Worm (Caenorhabditis elegans): ENCODE measurements around the gene dnj-9.

The dnj-9 gene

ce11 chrII:4902035-4902434, 50.2 kb downstream of the dnj-9 start, which contains the start of gene R05F9.9:
Gene R05F9.9 (minus strand): TSS chrII:4902100.
- no peak for TF ChIP-seq saeg-2 (GFP tag; IDR thresholded peaks at IDR 0.05)
- no peak for TF ChIP-seq Y105C5A.15 (GFP tag; IDR thresholded peaks at IDR 0.05)
- TF ChIP-seq lir-3 (tag; optimal IDR thresholded peaks at IDR 0.05), result no peak
- 0 out of 2 replicates have a peak, but pooled peaks have one; percentile 10 for TF ChIP-seq arid-1 (GFP tag; conservative IDR thresholded peaks at IDR 0.05)
- peak; percentile 1 for TF ChIP-seq nhr-48 (tag; optimal IDR thresholded peaks at IDR 0.05)
- TF ChIP-seq daf-19 (GFP tag; conservative IDR thresholded peaks at IDR 0.05), result 0 out of 2 replicates have a peak, but pooled peaks have one; percentile 33
- peak; percentile 46 for TF ChIP-seq lin-13 (GFP tag; optimal IDR thresholded peaks at IDR 0.05)
- no peak for TF ChIP-seq mdt-29 (GFP tag; IDR thresholded peaks at IDR 0.05)
- no peak for TF ChIP-seq attf-4 (tag; optimal IDR thresholded peaks at IDR 0.05)
- no peak for TF ChIP-seq jun-1 (tag; optimal IDR thresholded peaks at IDR 0.05)
- TF ChIP-seq T26A8.4 (GFP tag; IDR thresholded peaks at IDR 0.05), result 0 out of 2 replicates have a peak, but pooled peaks have one; percentile 13
- TF ChIP-seq daf-16 (GFP tag; optimal IDR thresholded peaks at IDR 0.05), result no peak
- TF ChIP-seq daf-16 (tag; optimal IDR thresholded peaks at IDR 0.05), result peak; percentile 29
- TF ChIP-seq mxl-2 (GFP tag; conservative IDR thresholded peaks at IDR 0.05), result no peak
- no peak for TF ChIP-seq nhr-28 (tag; optimal IDR thresholded peaks at IDR 0.05)
- no peak for TF ChIP-seq skn-1 (tag; optimal IDR thresholded peaks at IDR 0.05)
- TF ChIP-seq aha-1 (tag), result peak; percentile 49
- no peak for TF ChIP-seq Y48G9A.11 (GFP tag; IDR thresholded peaks at IDR 0.05)
- TF ChIP-seq pha-4 (GFP tag; IDR thresholded peaks at IDR 0.05), result peak; percentile 22; the same call in 1 of the 2 replicates
- TF ChIP-seq pha-4 (tag; optimal IDR thresholded peaks at IDR 0.05), result no peak
- no peak for TF ChIP-seq ctbp-1 (GFP tag; IDR thresholded peaks at IDR 0.05)
- TF ChIP-seq R02D3.7 (tag; optimal IDR thresholded peaks at IDR 0.05), result no peak
- TF ChIP-seq F26F4.8 (GFP tag; conservative IDR thresholded peaks at IDR 0.05), result no peak
- TF ChIP-seq egl-43 (GFP tag; IDR thresholded peaks at IDR 0.05), result no peak
- TF ChIP-seq lin-38 (GFP tag; IDR thresholded peaks at IDR 0.05), result peak; percentile 77
- peak; percentile 54 for TF ChIP-seq dpl-1 (GFP tag; optimal IDR thresholded peaks at IDR 0.05)
- TF ChIP-seq nhr-77 (tag; optimal IDR thresholded peaks at IDR 0.05), result no peak
- TF ChIP-seq lsy-2 (tag; optimal IDR thresholded peaks at IDR 0.05), result peak in 1 of 2 experiments; percentile 75
- peak; percentile 70 for TF ChIP-seq mep-1 (tag; optimal IDR thresholded peaks at IDR 0.05)
- TF ChIP-seq dve-1 (tag; optimal IDR thresholded peaks at IDR 0.05; ENCODE audit: insufficient read depth), result peak; percentile 58
- no peak for TF ChIP-seq lin-1 (GFP tag; IDR thresholded peaks at IDR 0.05)
- TF ChIP-seq zfp-3 (GFP tag; conservative IDR thresholded peaks at IDR 0.05), result no peak
- TF ChIP-seq ama-1 (optimal IDR thresholded peaks at IDR 0.05), result peak; percentile 62
- no peak for TF ChIP-seq nhr-6 (tag; optimal IDR thresholded peaks at IDR 0.05)
- no peak for TF ChIP-seq zip-11 (GFP tag; IDR thresholded peaks at IDR 0.05)
- TF ChIP-seq spr-1 (tag; optimal IDR thresholded peaks at IDR 0.05), result peak; percentile 28
- TF ChIP-seq nhr-102 (tag; optimal IDR thresholded peaks at IDR 0.05), result peak; percentile 16
- TF ChIP-seq hlh-30 (tag; optimal IDR thresholded peaks at IDR 0.05; ENCODE audit: insufficient read depth), result peak; percentile 43
- TF ChIP-seq sdz-12 (GFP tag; optimal IDR thresholded peaks at IDR 0.05), result no peak
- peak; percentile 5 for TF ChIP-seq hlh-11 (tag; optimal IDR thresholded peaks at IDR 0.05)
- no peak for TF ChIP-seq tra-1 (GFP tag; IDR thresholded peaks at IDR 0.05)
- peak; percentile 66 for TF ChIP-seq T20F7.1 (GFP tag; optimal IDR thresholded peaks at IDR 0.05)
- TF ChIP-seq lim-7 (GFP tag; IDR thresholded peaks at IDR 0.05), result no peak
- no peak for TF ChIP-seq spr-3 (GFP tag; optimal IDR thresholded peaks at IDR 0.05)
- TF ChIP-seq zag-1 (tag; optimal IDR thresholded peaks at IDR 0.05), result no peak
- no peak for TF ChIP-seq ztf-11 (tag; optimal IDR thresholded peaks at IDR 0.05)
- TF ChIP-seq ceh-32 (tag; optimal IDR thresholded peaks at IDR 0.05; ENCODE audit: poor library complexity), result no peak
- TF ChIP-seq nhr-76 (tag; optimal IDR thresholded peaks at IDR 0.05), result no peak
- peak; percentile 27 for TF ChIP-seq rbr-2 (tag; optimal IDR thresholded peaks at IDR 0.05)
- no peak for TF ChIP-seq duxl-1 (tag; optimal IDR thresholded peaks at IDR 0.05; ENCODE audit: poor library complexity)
- TF ChIP-seq dmd-6 (GFP tag; IDR thresholded peaks at IDR 0.05), result no peak
- no peak for TF ChIP-seq snpc-1.2 (GFP tag; IDR thresholded peaks at IDR 0.05)
